Worm (Caenorhabditis elegans) whole organism, L1 larva: ENCODE results near the gene K11D9.3.
"Not testable (repeated sequence)": the region's sequence is repeated elsewhere in the genome, so short reads cannot be mapped to it uniquely, and the experiment has no call there.

Experiments used
- C16A3.4 ChIP-seq: fragments of 150-350 bp; optimal IDR thresholded peaks from 2 replicates; lab custom pipeline; 2014; ENCODE audit warnings: missing biosample characterization, missing genetic modification characterization
- C34B4.2 ChIP-seq: sonication (generic microtip); optimal IDR thresholded peaks from 2 replicates; lab custom pipeline; 2017; ENCODE audit warnings: mild to moderate bottlenecking, missing genetic modification characterization, missing compliant biosample characterization
- Y116A8C.19 ChIP-seq: sonication (generic microtip); optimal IDR thresholded peaks from 2 replicates; lab custom pipeline; 2016; ENCODE audit warnings: missing compliant biosample characterization, missing genetic modification characterization, borderline replicate concordance
- blmp-1 ChIP-seq: fragments of 150-350 bp; optimal IDR thresholded peaks from 2 replicates; lab custom pipeline; 2014; ENCODE audit warnings: missing biosample characterization, missing genetic modification characterization
- ceh-63 ChIP-seq: fragments of 200-800 bp; sonication (Bioruptor generic); optimal IDR thresholded peaks from 2 replicates; lab custom pipeline; 2018; ENCODE audit warnings: mild to moderate bottlenecking, missing genetic modification characterization, missing compliant biosample characterization
- ceh-82 ChIP-seq, 3 experiments: fragments of 150-350 bp in 1 of 3; sonication (generic microtip) in 2 of 3; optimal IDR thresholded peaks; 2 replicates each; lab custom pipeline; 2014 to 2017; ENCODE audit warnings: missing biosample characterization in 3 of 3, missing genetic modification characterization in 3 of 3
- ceh-88 ChIP-seq: fragments of 200-800 bp; sonication (Bioruptor generic); IDR thresholded peaks from 2 replicates; pipeline ENCODE4 v1.3.6; 2022; ENCODE audit warnings: missing genetic modification characterization, missing compliant biosample characterization
- dpl-1 ChIP-seq, 3 experiments: fragments of 150-350 bp in 2 of 3; sonication (generic microtip) in 1 of 3; optimal IDR thresholded peaks; 2 replicates each; lab custom pipeline; 2014 to 2017; ENCODE audit warnings: missing biosample characterization in 3 of 3, missing genetic modification characterization in 3 of 3, missing genetic modification reagents in 3 of 3
- efl-1 ChIP-seq, 4 experiments: fragments of 150-350 bp; optimal IDR thresholded peaks in 3 of 4; peaks in 1 of 4; 1 replicate in 1 of 4; 2 replicates in 3 of 4; lab custom pipeline; 2014; ENCODE audit warnings: missing biosample characterization in 2 of 4, missing genetic modification characterization in 2 of 4, missing genetic modification reagents in 2 of 4
- efl-3 ChIP-seq: fragments of 200-800 bp; sonication (Bioruptor generic); optimal IDR thresholded peaks from 2 replicates; lab custom pipeline; 2018; ENCODE audit warnings: mild to moderate bottlenecking, missing genetic modification characterization, missing compliant biosample characterization
- egl-13 ChIP-seq: sonication (generic microtip); optimal IDR thresholded peaks from 2 replicates; lab custom pipeline; 2016; ENCODE audit warnings: missing genotype, missing genetic modification reagents, missing genetic modification characterization, missing compliant biosample characterization
- egl-27 ChIP-seq, 2 experiments: fragments of 150-350 bp in 1 of 2; sonication (generic microtip); optimal IDR thresholded peaks; 3 replicates each; lab custom pipeline; 2017 to 2018; ENCODE audit warnings: missing biosample characterization in 2 of 2, missing genetic modification characterization in 2 of 2, missing genetic modification reagents in 2 of 2
- elt-2 ChIP-seq: sonication (generic microtip); optimal IDR thresholded peaks from 2 replicates; lab custom pipeline; 2016; ENCODE audit warnings: missing genetic modification characterization, mild to moderate bottlenecking, inconsistent platforms, missing compliant biosample characterization, missing genetic modification reagents
- fkh-10 ChIP-seq: sonication (generic microtip); optimal IDR thresholded peaks from 2 replicates; lab custom pipeline; 2017; ENCODE audit warnings: missing biosample characterization, missing genetic modification reagents, missing genetic modification characterization
- hlh-17 ChIP-seq: fragments of 200-800 bp; sonication (Bioruptor generic); optimal IDR thresholded peaks from 2 replicates; lab custom pipeline; 2018; ENCODE audit warnings: missing genetic modification characterization, mild to moderate bottlenecking, missing compliant biosample characterization, moderate library complexity, borderline replicate concordance
- jun-1 ChIP-seq: fragments of 150-350 bp; optimal IDR thresholded peaks from 2 replicates; lab custom pipeline; 2014; ENCODE audit warnings: missing biosample characterization, missing genetic modification reagents, missing genetic modification characterization
- lir-3 ChIP-seq: sonication (generic microtip); optimal IDR thresholded peaks from 2 replicates; lab custom pipeline; 2016; ENCODE audit warnings: mild to moderate bottlenecking, missing genetic modification characterization, moderate library complexity, missing compliant biosample characterization; ENCODE audit not compliant: poor library complexity
- lsy-2 ChIP-seq, 2 experiments: fragments of 150-350 bp; optimal IDR thresholded peaks; 2 replicates each; lab custom pipeline; 2014; ENCODE audit warnings: missing biosample characterization in 2 of 2, missing genetic modification characterization in 2 of 2
- nhr-28 ChIP-seq: fragments of 150-350 bp; optimal IDR thresholded peaks from 2 replicates; lab custom pipeline; 2014; ENCODE audit warnings: missing biosample characterization, missing genetic modification characterization
- snpc-4 ChIP-seq: fragments of 150-350 bp; optimal IDR thresholded peaks from 2 replicates; lab custom pipeline; 2014; ENCODE audit warnings: missing biosample characterization, missing genetic modification characterization
- sptf-1 ChIP-seq: fragments of 150-350 bp; optimal IDR thresholded peaks from 2 replicates; lab custom pipeline; 2014; ENCODE audit warnings: missing biosample characterization, missing genetic modification characterization
- sup-37 ChIP-seq: fragments of 200-800 bp; sonication (Bioruptor generic); optimal IDR thresholded peaks from 2 replicates; lab custom pipeline; 2018; ENCODE audit warnings: mild to moderate bottlenecking, missing genetic modification characterization, missing compliant biosample characterization
- unc-30 ChIP-seq: sonication (generic microtip); optimal IDR thresholded peaks from 2 replicates; lab custom pipeline; 2017; ENCODE audit warnings: missing biosample characterization, missing genetic modification characterization
- unc-62 ChIP-seq: fragments of 150-350 bp; optimal IDR thresholded peaks from 2 replicates; lab custom pipeline; 2014; ENCODE audit warnings: missing biosample characterization, missing genetic modification reagents, missing genetic modification characterization
- unc-98 ChIP-seq: fragments of 200-800 bp; sonication (Bioruptor generic); IDR thresholded peaks from 2 replicates; pipeline ENCODE4 v1.3.6; 2022; ENCODE audit warnings: missing genetic modification characterization, missing compliant biosample characterization
- ztf-11 ChIP-seq, 2 experiments: sonication (generic microtip); optimal IDR thresholded peaks; 2 replicates each; lab custom pipeline; 2016 to 2017; ENCODE audit warnings: missing genetic modification characterization in 2 of 2, missing biosample characterization in 1 of 2, missing compliant biosample characterization in 1 of 2

Gene K11D9.3

DNA sequence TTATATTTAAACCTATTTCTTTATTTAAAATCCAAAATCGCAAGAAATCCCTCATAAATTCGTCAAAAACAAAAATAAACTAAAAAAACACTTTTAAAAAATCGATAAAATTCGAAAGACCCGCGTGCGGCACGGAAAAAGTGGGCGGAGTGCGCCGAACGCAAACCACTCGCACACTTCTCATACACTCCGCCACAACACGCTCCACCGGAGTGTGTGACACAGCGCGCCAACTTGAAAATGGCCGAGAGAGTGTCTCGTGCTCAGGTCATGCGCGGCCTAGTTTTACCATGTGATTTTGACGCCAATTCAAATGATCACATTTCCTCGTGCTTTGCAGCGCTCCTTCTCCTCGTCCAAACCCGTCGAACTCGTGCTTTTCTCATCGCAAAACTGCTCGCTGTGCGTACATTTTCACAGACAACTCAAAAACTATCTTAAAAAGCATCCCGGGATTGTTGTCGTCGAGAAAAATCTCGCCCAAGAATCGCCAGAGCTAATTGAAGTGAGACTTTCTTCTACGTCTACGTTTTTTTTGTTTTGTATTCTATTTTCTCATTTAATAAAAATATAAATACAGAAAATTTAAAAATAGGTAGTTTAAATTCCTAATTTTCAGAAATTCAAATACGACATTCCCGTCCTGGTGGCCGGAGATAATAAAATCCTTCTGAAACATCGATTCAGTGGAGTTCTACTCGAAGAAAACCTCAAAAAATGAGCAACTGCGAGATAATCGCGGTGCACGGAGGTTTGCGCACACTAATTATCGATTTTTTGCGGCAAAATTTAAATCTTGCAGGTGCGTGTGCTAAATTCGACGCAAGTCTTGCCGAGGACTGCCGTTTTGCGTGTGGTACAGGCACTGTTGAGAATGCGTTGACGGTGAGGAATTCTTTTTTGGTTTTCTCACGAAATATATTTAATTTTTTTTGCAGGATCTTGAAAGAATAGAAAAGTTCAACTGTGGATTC, 42.7 kb downstream of the K11D9.3 start, which contains the start of gene tasp-1 (continued):
- TF ChIP-seq dpl-1 (GFP tag; optimal IDR thresholded peaks at IDR 0.05; lab: Kevin White, UChicago) (peak; percentile 100), lir-3 (tag; lab: Kevin White, UChicago) (peak; percentile 99), C16A3.4 (tag; lab: Kevin White, UChicago) (peak; percentile 100), efl-3 (peak; percentile 81), ceh-82 (tag; optimal IDR thresholded peaks at IDR 0.05; lab: Kevin White, UChicago) (peak; percentile 100), C34B4.2 (tag; lab: Kevin White, UChicago) (peak; percentile 96), Y116A8C.19 (peak; percentile 95), ztf-11 (tag; optimal IDR thresholded peaks at IDR 0.05; lab: Kevin White, UChicago) (peak in 1 of 2 experiments; percentile 100), snpc-4 (tag; lab: Kevin White, UChicago) (peak; percentile 93), egl-13 (tag; lab: Kevin White, UChicago) (peak; percentile 100), ceh-63 (peak; percentile 100), lsy-2 (tag; optimal IDR thresholded peaks at IDR 0.05; lab: Kevin White, UChicago) (peak; percentile 98 to 99), sptf-1 (tag; lab: Kevin White, UChicago) (no peak), fkh-10 (GFP tag; lab: Kevin White, UChicago) (peak; percentile 100)
- TF ChIP-seq, all 84 proteins: peak for 79

DNA sequence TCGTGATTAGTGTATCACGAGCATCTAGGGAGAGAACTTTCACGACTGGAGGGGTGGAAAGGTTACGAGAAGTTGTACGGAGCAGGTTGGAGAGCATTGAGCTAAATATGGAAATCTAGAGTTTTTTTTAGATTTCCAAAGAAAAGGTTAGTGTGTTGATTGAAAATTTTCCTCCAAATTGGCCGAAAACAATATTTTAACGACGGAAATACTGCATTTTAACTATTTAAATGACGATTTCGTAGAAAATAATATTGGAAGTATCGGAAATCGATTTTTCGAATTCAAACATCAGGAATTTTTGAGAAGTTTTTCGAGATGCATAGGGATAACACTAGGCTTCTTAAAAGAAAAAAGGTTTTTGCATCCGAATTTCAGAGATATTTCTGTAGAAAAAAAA, 43.6 kb downstream of the K11D9.3 start, which contains the start of gene K01G5.10:
Gene K01G5.10 (minus strand): TSS at position 101 of the 400 bp plus-strand sequence.
- TF ChIP-seq blmp-1 (no peak), nhr-28 (tag; lab: Kevin White, UChicago) (no peak), jun-1 (tag; lab: Kevin White, UChicago) (no peak), Y116A8C.19 (no peak), lir-3 (tag; lab: Kevin White, UChicago) (no peak), unc-98 (GFP tag; lab: Robert Waterston, UW) (no peak), egl-27 (tag; optimal IDR thresholded peaks at IDR 0.05; lab: Kevin White, UChicago) (no peak)

DNA sequence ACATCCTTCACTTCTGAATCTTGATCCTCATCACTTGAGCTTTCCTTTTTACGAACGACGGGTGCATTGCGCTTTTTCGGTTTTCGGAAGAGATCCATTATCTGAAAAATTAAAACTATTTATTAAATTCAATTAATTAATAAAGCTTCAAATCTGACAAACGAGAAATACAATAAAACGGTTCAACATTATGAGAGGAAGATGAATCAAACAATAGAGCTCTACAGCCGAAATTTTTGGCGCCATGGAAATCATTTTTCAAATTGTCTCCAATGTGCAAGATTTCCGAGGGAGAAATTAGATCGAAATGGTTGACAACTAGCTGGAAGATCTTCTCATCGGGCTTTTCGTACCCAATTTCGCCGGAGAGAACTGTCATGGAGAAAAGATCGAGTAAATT, 44.5 kb downstream of the K11D9.3 start, which contains the start of gene rnf-113:
Gene rnf-113 (minus strand): TSS at position 101 of the 400 bp plus-strand sequence.
- TF ChIP-seq unc-62 (GFP tag; lab: Kevin White, UChicago) (no peak), sup-37 (no peak), egl-27 (tag; optimal IDR thresholded peaks at IDR 0.05; lab: Kevin White, UChicago) (no peak)
- TF ChIP-seq, all 84 proteins: peak for 0

DNA sequence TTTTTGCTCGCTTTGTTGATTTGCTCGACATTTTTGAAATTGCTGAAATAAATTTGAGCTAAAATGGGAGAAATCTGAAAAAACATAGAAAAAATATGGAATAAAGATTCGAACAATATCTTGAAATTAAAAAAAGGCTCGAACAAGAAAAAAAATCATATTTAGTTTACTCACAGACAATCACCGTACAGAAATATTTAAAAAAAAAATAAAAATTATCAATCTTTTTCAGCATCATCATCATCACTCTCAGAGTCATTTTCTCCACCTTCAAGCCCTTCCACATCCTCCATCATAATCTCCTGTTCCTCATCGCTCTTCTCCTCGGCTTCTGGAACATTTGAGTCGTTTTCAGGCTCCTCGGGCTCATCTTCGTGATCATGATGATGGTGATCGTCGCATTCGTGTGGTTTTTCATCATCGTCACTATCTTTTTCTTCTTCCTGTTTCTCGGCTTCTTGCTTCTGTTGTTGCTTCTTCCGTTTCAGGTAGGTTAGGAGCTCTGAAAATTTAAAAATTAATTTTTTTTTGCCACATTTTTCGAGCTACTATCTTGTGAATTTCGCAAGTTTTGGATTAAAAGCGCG, 46.4 kb downstream of the K11D9.3 start, which contains the start of gene hpl-2:
Gene hpl-2 (minus strand): TSS at position 51 of the 587 bp plus-strand sequence.
- TF ChIP-seq ceh-88 (GFP tag; lab: Robert Waterston, UW) (no peak), efl-1 (optimal IDR thresholded peaks at IDR 0.05; lab: Kevin White, UChicago) (no peak), efl-1 (GFP tag; optimal IDR thresholded peaks at IDR 0.05 in 1 of 2; lab: Kevin White, UChicago) (peak in 1 of 2 experiments; percentile 93)

DNA sequence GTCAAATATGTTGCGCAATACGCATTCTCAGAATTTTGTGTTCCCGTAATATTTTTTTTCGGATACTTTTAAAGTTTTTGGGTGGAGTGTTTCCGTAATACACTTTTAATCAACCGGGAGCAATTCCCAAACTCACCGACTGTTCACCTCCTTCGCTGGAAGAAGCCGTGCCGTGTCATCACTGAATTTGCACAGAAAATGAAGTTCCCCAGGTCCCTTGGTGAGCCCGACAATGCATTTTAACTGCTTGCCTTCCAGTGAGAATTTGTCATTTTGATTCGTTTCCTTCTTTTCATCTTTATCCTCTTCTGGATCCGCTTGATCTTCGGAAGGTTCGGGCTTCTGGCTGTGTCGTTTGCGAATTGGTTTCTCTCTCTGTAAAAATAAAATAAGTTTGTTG, 47.6 kb downstream of the K11D9.3 start:
- no peak for TF ChIP-seq hlh-17 (GFP tag; lab: Kevin White, UChicago)
- no peak for TF ChIP-seq efl-1 (optimal IDR thresholded peaks at IDR 0.05; lab: Kevin White, UChicago)
- TF ChIP-seq efl-1 (GFP tag; optimal IDR thresholded peaks at IDR 0.05 in 1 of 2; lab: Kevin White, UChicago): peak in 1 of 2 experiments; percentile 95

DNA sequence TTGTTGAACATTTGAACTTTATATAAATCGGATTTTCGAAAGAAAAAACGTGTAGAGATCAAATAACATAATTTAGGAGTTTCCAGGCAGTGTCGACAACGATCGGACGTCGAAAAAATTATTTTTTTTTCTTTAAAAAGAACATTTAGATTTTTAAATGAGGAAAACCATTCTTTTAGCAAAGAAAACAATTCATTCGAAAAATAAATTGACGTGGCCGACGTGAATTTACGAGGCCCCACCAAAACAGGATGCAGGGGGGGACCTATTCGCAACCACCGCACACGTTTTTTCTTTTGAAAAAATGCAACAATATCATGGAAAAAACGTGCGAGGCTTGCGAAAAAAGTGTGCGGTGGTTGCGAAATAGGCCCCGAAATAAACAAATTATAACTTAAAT, 52.0 kb downstream of the K11D9.3 start, which contains the start of gene enu-3.6:
Gene enu-3.6 (plus strand): TSS at position 392 of the 400 bp plus-strand sequence.
- not testable (repeated sequence) for TF ChIP-seq unc-30; unc-62 (GFP tag; lab: Kevin White, UChicago); elt-2
